Worm (Caenorhabditis elegans): ENCODE results near the gene H25K10.2.

DNA sequence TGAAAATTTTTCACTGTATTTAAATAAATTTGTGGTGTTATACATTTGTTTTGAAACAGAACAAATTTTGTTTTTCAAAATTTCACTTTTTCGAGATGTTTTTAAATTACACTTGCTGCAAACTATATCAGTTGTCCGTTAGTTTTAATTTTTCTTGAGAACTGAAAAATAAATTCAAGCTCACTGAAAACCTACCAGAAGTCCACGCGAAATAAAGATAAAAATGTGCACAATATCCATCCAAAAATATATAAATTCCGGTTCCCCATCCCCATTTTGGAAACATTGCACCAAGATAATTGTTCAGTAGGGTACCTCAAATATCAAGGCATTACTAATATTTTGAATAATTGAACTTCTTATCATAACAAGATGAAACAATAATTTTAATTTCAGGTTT, 9.9 kb upstream of the H25K10.2 start:
- no peak for TF ChIP-seq hlh-17 (GFP tag; optimal IDR thresholded peaks at IDR 0.05; ENCODE audit: borderline replicate concordance)
- no peak for TF ChIP-seq lsy-2 (tag; optimal IDR thresholded peaks at IDR 0.05)

Data from whole organism, L1 larva.